Worm (Caenorhabditis elegans) whole organism, mixed stage, embryonic: ENCODE results near the gene C25B8.8.

ENCODE experiments used
- elt-1 ChIP-seq: sonication (generic microtip); optimal IDR thresholded peaks from 2 replicates; lab custom pipeline; 2017; ENCODE audit warnings: missing genetic modification characterization, mild to moderate bottlenecking, missing compliant biosample characterization, antibody characterized with exemption, moderate library complexity, borderline replicate concordance; ENCODE audit not compliant: insufficient read depth
- unc-120 ChIP-seq: sonication (generic microtip); optimal IDR thresholded peaks from 2 replicates; lab custom pipeline; 2017; ENCODE audit warnings: missing genetic modification characterization, missing compliant biosample characterization; ENCODE audit not compliant: poor library complexity, severe bottlenecking
- unc-62 ChIP-seq: fragments of 150-350 bp; optimal IDR thresholded peaks from 2 replicates; lab custom pipeline; 2014; ENCODE audit warnings: missing biosample characterization, missing genetic modification reagents, missing genetic modification characterization
- ztf-11 ChIP-seq: fragments of 150-350 bp; optimal IDR thresholded peaks from 2 replicates; lab custom pipeline; 2014; ENCODE audit warnings: missing biosample characterization, missing genetic modification characterization

DNA sequence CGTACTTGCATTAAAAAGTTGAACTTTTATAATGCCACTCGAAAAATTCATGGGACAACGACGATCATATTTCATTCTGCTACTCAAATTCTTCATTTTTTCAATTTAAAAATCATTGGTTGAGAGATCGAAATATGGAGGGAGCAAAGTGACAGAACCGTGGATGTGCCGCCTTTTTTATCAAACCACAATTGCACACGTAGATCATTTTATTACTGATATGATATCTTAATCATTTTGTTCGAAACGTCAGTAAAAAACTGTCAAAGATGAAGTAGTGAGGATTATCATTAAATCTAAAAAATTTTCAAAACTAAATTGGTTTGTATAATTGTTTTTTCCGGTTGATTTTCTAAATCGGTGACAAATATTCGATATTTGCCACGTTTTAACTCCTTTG is 44.3 kb downstream of the C25B8.8 start:
- TF ChIP-seq unc-62 = no peak
- TF ChIP-seq unc-120 (tag; lab: Kevin White, UChicago) = no peak
- TF ChIP-seq ztf-11 (tag; lab: Kevin White, UChicago) = no peak
- TF ChIP-seq elt-1 (tag; lab: Kevin White, UChicago) = no peak
